Worm (Caenorhabditis elegans) whole organism, L1 larva: Measurements from ENCODE around the gene lmtr-2.

ENCODE experiments used
- C04F5.9 ChIP-seq: sonication (generic microtip); optimal IDR thresholded peaks from 2 replicates; lab custom pipeline; 2016; ENCODE audit warnings: missing genetic modification characterization, missing compliant biosample characterization
- C34B4.2 ChIP-seq: sonication (generic microtip); optimal IDR thresholded peaks from 2 replicates; lab custom pipeline; 2017; ENCODE audit warnings: mild to moderate bottlenecking, missing genetic modification characterization, missing compliant biosample characterization
- alr-1 ChIP-seq: fragments of 200-800 bp; sonication (Bioruptor generic); optimal IDR thresholded peaks from 2 replicates; lab custom pipeline; 2018; ENCODE audit warnings: borderline replicate concordance, mild to moderate bottlenecking, missing genetic modification characterization, missing compliant biosample characterization
- ama-1 ChIP-seq: fragments of 150-350 bp; optimal IDR thresholded peaks from 2 replicates; lab custom pipeline; 2014
- blmp-1 ChIP-seq: fragments of 150-350 bp; optimal IDR thresholded peaks from 2 replicates; lab custom pipeline; 2014; ENCODE audit warnings: missing biosample characterization, missing genetic modification characterization
- ceh-82 ChIP-seq, 3 experiments: fragments of 150-350 bp in 1 of 3; sonication (generic microtip) in 2 of 3; optimal IDR thresholded peaks; 2 replicates each; lab custom pipeline; 2014 to 2017; ENCODE audit warnings: missing biosample characterization in 3 of 3, missing genetic modification characterization in 3 of 3
- ceh-90 ChIP-seq: sonication (generic microtip); optimal IDR thresholded peaks from 2 replicates; lab custom pipeline; 2016; ENCODE audit warnings: missing genetic modification characterization, missing compliant biosample characterization
- dpl-1 ChIP-seq, 3 experiments: fragments of 150-350 bp in 2 of 3; sonication (generic microtip) in 1 of 3; optimal IDR thresholded peaks; 2 replicates each; lab custom pipeline; 2014 to 2017; ENCODE audit warnings: missing biosample characterization in 3 of 3, missing genetic modification characterization in 3 of 3, missing genetic modification reagents in 3 of 3
- dsc-1 ChIP-seq: sonication (generic microtip); optimal IDR thresholded peaks from 2 replicates; lab custom pipeline; 2016; ENCODE audit warnings: mild to moderate bottlenecking, missing genetic modification characterization, missing compliant biosample characterization
- efl-1 ChIP-seq, 4 experiments: fragments of 150-350 bp; optimal IDR thresholded peaks in 3 of 4; peaks in 1 of 4; 1 replicate in 1 of 4; 2 replicates in 3 of 4; lab custom pipeline; 2014; ENCODE audit warnings: missing biosample characterization in 2 of 4, missing genetic modification characterization in 2 of 4, missing genetic modification reagents in 2 of 4
- elt-2 ChIP-seq: sonication (generic microtip); optimal IDR thresholded peaks from 2 replicates; lab custom pipeline; 2016; ENCODE audit warnings: missing genetic modification characterization, mild to moderate bottlenecking, inconsistent platforms, missing compliant biosample characterization, missing genetic modification reagents
- ets-5 ChIP-seq: fragments of 200-800 bp; sonication (Bioruptor generic); IDR thresholded peaks from 2 replicates; pipeline ENCODE4 v1.3.6; 2022; ENCODE audit warnings: missing genetic modification characterization, missing compliant biosample characterization
- fkh-4 ChIP-seq: sonication (generic microtip); optimal IDR thresholded peaks from 2 replicates; lab custom pipeline; 2016; ENCODE audit warnings: missing compliant biosample characterization, missing genetic modification characterization, borderline replicate concordance
- fkh-8 ChIP-seq: sonication (generic microtip); optimal IDR thresholded peaks from 2 replicates; lab custom pipeline; 2016; ENCODE audit warnings: mild to moderate bottlenecking, missing genetic modification characterization, missing compliant biosample characterization
- grh-1 ChIP-seq: fragments of 200-800 bp; sonication (Bioruptor generic); IDR thresholded peaks from 2 replicates; pipeline ENCODE4 v1.3.6; 2022; ENCODE audit warnings: missing genetic modification reagents, missing genetic modification characterization, missing compliant biosample characterization
- jun-1 ChIP-seq: fragments of 150-350 bp; optimal IDR thresholded peaks from 2 replicates; lab custom pipeline; 2014; ENCODE audit warnings: missing biosample characterization, missing genetic modification reagents, missing genetic modification characterization
- lin-13 ChIP-seq: fragments of 150-350 bp; optimal IDR thresholded peaks from 2 replicates; lab custom pipeline; 2014; ENCODE audit warnings: missing biosample characterization, missing genetic modification reagents, missing genetic modification characterization
- lin-14 ChIP-seq: fragments of 200-800 bp; sonication (Bioruptor generic); optimal IDR thresholded peaks from 2 replicates; lab custom pipeline; 2018; ENCODE audit warnings: mild to moderate bottlenecking, missing genetic modification characterization, moderate library complexity, missing compliant biosample characterization
- lin-15B ChIP-seq: fragments of 150-350 bp; sonication (generic microtip); optimal IDR thresholded peaks from 3 replicates; lab custom pipeline; 2014; ENCODE audit warnings: missing biosample characterization, missing genetic modification characterization
- lin-35 ChIP-seq, 2 experiments: fragments of 150-350 bp; optimal IDR thresholded peaks; 2 replicates each; lab custom pipeline; 2014; ENCODE audit warnings: missing biosample characterization in 2 of 2, missing genetic modification characterization in 2 of 2, missing genetic modification reagents in 2 of 2
- lin-39 ChIP-seq: fragments of 150-350 bp; optimal IDR thresholded peaks from 2 replicates; lab custom pipeline; 2014; ENCODE audit warnings: missing biosample characterization, missing genetic modification reagents, missing genetic modification characterization
- lsy-2 ChIP-seq, 2 experiments: fragments of 150-350 bp; optimal IDR thresholded peaks; 2 replicates each; lab custom pipeline; 2014; ENCODE audit warnings: missing biosample characterization in 2 of 2, missing genetic modification characterization in 2 of 2
- mab-9 ChIP-seq: fragments of 200-800 bp; sonication (Bioruptor generic); IDR thresholded peaks from 2 replicates; pipeline ENCODE4 v1.3.6; 2022; ENCODE audit warnings: missing genetic modification reagents, missing genetic modification characterization, missing compliant biosample characterization
- mdl-1 ChIP-seq, 2 experiments: fragments of 150-350 bp; optimal IDR thresholded peaks; 2 replicates each; lab custom pipeline; 2014 to 2017; ENCODE audit warnings: missing biosample characterization in 2 of 2, missing genetic modification characterization in 2 of 2, inconsistent platforms in 1 of 2
- mef-2 ChIP-seq: fragments of 150-350 bp; optimal IDR thresholded peaks from 2 replicates; lab custom pipeline; 2014; ENCODE audit warnings: missing biosample characterization, missing genetic modification characterization
- mep-1 ChIP-seq: fragments of 150-350 bp; optimal IDR thresholded peaks from 2 replicates; lab custom pipeline; 2014; ENCODE audit warnings: missing biosample characterization, missing genetic modification characterization
- nhr-11 ChIP-seq: fragments of 150-350 bp; optimal IDR thresholded peaks from 2 replicates; lab custom pipeline; 2014; ENCODE audit warnings: missing biosample characterization, missing genetic modification characterization
- nhr-12 ChIP-seq: sonication (generic microtip); optimal IDR thresholded peaks from 2 replicates; lab custom pipeline; 2017; ENCODE audit warnings: missing biosample characterization, missing genetic modification characterization
- nhr-20 ChIP-seq: sonication (generic microtip); optimal IDR thresholded peaks from 2 replicates; lab custom pipeline; 2016; ENCODE audit warnings: mild to moderate bottlenecking, missing genetic modification characterization, missing compliant biosample characterization
- nhr-71 ChIP-seq: sonication (generic microtip); optimal IDR thresholded peaks from 2 replicates; lab custom pipeline; 2016; ENCODE audit warnings: mild to moderate bottlenecking, missing genetic modification characterization, moderate library complexity, missing compliant biosample characterization
- nhr-84 ChIP-seq: sonication (generic microtip); optimal IDR thresholded peaks from 2 replicates; lab custom pipeline; 2017; ENCODE audit warnings: missing biosample characterization, missing genetic modification characterization
- pax-3 ChIP-seq: fragments of 200-800 bp; sonication (Bioruptor generic); optimal IDR thresholded peaks from 2 replicates; lab custom pipeline; 2018; ENCODE audit warnings: mild to moderate bottlenecking, missing genetic modification characterization, moderate library complexity, missing compliant biosample characterization
- pqm-1 ChIP-seq: sonication (generic microtip); optimal IDR thresholded peaks from 3 replicates; lab custom pipeline; 2017; ENCODE audit warnings: missing biosample characterization, missing genetic modification characterization
- snpc-4 ChIP-seq: fragments of 150-350 bp; optimal IDR thresholded peaks from 2 replicates; lab custom pipeline; 2014; ENCODE audit warnings: missing biosample characterization, missing genetic modification characterization
- snu-23 ChIP-seq: sonication (generic microtip); optimal IDR thresholded peaks from 2 replicates; lab custom pipeline; 2016; ENCODE audit warnings: missing genetic modification characterization, missing compliant biosample characterization
- tlp-1 ChIP-seq: fragments of 150-350 bp; optimal IDR thresholded peaks from 2 replicates; lab custom pipeline; 2014; ENCODE audit warnings: missing biosample characterization, missing genetic modification characterization
- unc-62 ChIP-seq: fragments of 150-350 bp; optimal IDR thresholded peaks from 2 replicates; lab custom pipeline; 2014; ENCODE audit warnings: missing biosample characterization, missing genetic modification reagents, missing genetic modification characterization
- zag-1 ChIP-seq: fragments of 150-350 bp; optimal IDR thresholded peaks from 2 replicates; lab custom pipeline; 2014; ENCODE audit warnings: missing biosample characterization, missing genetic modification characterization
- ztf-4 ChIP-seq: fragments of 150-350 bp; optimal IDR thresholded peaks from 2 replicates; lab custom pipeline; 2014; ENCODE audit warnings: missing biosample characterization, missing genetic modification characterization

Gene lmtr-2

ce11 chrV:8022040-8022439 lies 11.1 kb upstream of the lmtr-2 start, which contains the start of gene ech-3:
Gene ech-3 (plus strand): TSS chrV:8022217.
- TF ChIP-seq unc-62 (no peak), nhr-84 (tag; lab: Kevin White, UChicago) (no peak), lin-35 (GFP tag; optimal IDR thresholded peaks at IDR 0.05; lab: Kevin White, UChicago) (peak in 1 of 2 experiments; percentile 30), blmp-1 (tag; lab: Kevin White, UChicago) (peak; percentile 8), C04F5.9 (tag; lab: Kevin White, UChicago) (no peak), zag-1 (tag; lab: Kevin White, UChicago) (no peak), nhr-20 (tag; lab: Kevin White, UChicago) (peak; percentile 31), ama-1 (no peak), efl-1 (optimal IDR thresholded peaks at IDR 0.05; lab: Kevin White, UChicago) (peak in 1 of 2 experiments; percentile 5), efl-1 (GFP tag; optimal IDR thresholded peaks at IDR 0.05 in 1 of 2; lab: Kevin White, UChicago) (peak in 1 of 2 experiments; percentile 84)

DNA sequence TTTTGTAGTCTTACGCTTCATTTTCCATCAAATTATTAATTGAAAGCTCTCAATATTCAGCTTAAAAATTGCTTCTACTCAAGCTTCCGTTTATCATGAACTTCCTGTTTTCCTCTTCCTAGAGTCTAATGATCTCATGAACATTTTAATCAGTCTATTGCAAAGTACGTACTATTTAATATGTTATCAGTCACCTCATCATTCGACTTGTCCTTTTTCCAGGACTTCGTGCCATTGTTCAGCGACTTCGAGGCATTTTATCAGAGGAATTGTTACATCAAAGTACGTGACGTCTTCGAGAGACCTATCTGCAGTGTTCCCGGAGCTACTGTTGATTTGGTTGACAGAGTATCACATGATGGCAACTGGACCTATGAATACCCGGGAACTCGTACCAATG lies 8.9 kb upstream of the lmtr-2 start:
- TF ChIP-seq pax-3, result no peak
- no peak for TF ChIP-seq mab-9 (GFP tag; lab: Robert Waterston, UW)
- peak; percentile 1 for TF ChIP-seq pqm-1 (tag; lab: Kevin White, UChicago)
- no peak for TF ChIP-seq fkh-4 (tag; lab: Kevin White, UChicago)
- TF ChIP-seq nhr-11, result no peak
- no peak for TF ChIP-seq mdl-1 (tag; optimal IDR thresholded peaks at IDR 0.05; lab: Kevin White, UChicago)
- no peak for TF ChIP-seq ztf-4 (tag; lab: Kevin White, UChicago)
- no peak for TF ChIP-seq blmp-1 (tag; lab: Kevin White, UChicago)
- peak; percentile 17 for TF ChIP-seq elt-2 (tag; lab: Kevin White, UChicago)
- no peak for TF ChIP-seq C34B4.2

DNA sequence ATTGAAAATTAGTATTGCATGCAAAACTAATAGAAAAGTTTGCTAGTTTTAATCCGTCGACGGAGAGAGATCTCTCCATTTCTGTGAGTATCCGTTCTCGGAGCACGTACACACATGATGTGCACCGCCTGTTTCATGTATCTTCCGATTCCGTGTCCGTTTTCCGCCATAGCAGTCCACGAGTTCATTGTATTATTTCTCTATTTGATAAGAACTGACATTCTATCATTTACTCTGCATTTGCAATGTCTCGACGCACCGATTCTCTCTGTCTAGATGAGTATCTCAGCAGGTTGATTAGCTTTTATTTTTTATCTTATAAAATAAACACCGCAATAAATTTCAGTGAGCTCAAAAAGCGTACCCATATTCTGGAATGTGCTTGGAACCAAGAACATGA lies 8.0 kb upstream of the lmtr-2 start:
- TF ChIP-seq dpl-1 (GFP tag; optimal IDR thresholded peaks at IDR 0.05; lab: Kevin White, UChicago), result no peak
- no peak for TF ChIP-seq lin-15B (tag; lab: Kevin White, UChicago)
- peak; percentile 18 for TF ChIP-seq elt-2 (tag; lab: Kevin White, UChicago)

DNA sequence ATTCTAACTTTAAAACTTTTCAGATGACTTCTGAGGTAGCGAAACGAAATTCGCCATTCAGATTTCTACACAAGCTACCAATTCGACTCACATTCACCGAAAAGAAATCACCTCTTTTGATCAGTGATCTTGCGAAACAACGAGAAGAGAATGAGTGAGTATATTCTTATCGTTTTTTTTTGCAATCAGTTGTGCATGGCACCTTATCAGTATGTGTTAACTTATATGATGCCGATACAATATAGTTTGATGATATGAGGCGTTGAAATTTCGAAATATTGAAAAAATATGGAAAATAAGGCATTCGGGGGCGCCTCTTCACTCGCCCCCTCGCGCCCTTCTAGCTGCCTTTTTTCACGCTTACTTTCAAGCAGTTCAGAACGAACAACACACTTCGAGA lies 7.0 kb upstream of the lmtr-2 start:
- TF ChIP-seq nhr-20 (tag; lab: Kevin White, UChicago), result peak; percentile 43
- TF ChIP-seq pqm-1 (tag; lab: Kevin White, UChicago), result peak; percentile 67
- TF ChIP-seq ceh-90, result no peak
- peak; percentile 75 for TF ChIP-seq elt-2 (tag; lab: Kevin White, UChicago)
- no peak for TF ChIP-seq dsc-1
- TF ChIP-seq lin-35 (GFP tag; optimal IDR thresholded peaks at IDR 0.05; lab: Kevin White, UChicago), result peak in 1 of 2 experiments; percentile 23
- TF ChIP-seq jun-1 (tag; lab: Kevin White, UChicago), result peak; percentile 14
- peak; percentile 58 for TF ChIP-seq tlp-1
- TF ChIP-seq lin-39 (tag; lab: Kevin White, UChicago), result no peak

DNA sequence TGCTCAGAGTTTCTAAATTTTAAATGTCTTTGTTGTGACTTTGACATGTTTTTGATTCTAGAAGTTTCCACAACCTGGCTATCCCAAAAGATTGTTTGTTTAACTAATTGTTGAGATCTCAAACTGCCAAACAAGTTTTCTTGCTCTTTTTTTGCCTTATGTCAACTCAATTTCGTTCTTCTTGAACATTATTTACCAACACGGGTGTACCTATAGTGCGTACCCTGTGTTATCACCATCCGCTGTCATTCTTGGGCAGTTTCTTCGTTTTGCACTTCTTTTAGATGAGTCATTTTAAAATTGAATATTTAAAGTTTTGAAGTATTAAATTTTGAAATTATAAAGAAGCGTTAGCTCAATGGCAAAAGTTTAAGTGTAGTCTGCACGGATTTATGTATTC lies 6.0 kb upstream of the lmtr-2 start, which contains the start of gene sptl-2:
Gene sptl-2, plus strand, starts transcription at position 280 of the 400 bp plus-strand sequence.
- TF ChIP-seq nhr-12 (tag; lab: Kevin White, UChicago), result no peak
- TF ChIP-seq, all 84 proteins: peak for 0

DNA sequence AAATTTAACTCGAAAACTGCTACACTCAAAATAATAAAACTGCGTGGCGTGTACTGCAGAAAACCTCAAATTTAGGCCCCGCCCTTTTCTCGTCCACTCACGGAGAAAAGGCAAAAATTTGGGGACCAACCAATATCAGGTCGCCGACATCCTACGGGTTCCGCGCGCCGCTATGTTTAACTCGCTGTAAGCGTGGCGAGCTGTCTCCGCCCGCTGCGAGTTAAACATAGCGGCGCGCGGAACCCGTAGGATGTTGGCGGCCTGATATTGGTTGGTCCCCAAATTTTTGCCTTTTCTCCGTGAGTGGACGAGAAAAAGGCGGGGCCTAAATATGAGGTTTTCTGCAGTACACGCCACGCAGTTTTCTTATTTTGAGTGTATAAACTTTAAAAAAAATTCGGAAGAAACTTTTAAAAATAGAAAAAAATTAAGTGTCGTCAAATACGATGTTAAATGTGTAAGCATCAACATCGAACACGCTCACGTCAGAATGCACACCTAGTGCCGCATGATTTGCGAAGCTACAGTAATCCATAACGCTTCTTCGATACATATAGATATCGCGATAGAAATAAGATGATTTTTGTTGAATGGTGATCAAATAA lies 3.9 kb upstream of the lmtr-2 start:
- peak; percentile 67 for TF ChIP-seq snpc-4 (tag; lab: Kevin White, UChicago)

ce11 chrV:8013901-8014388 lies 3.0 kb upstream of the lmtr-2 start, which contains the start of gene Y97E10AR.6:
Gene Y97E10AR.6 (minus strand): TSS chrV:8013951.
- TF ChIP-seq lin-35 (GFP tag; optimal IDR thresholded peaks at IDR 0.05; lab: Kevin White, UChicago) (peak; percentile 38 to 78), nhr-71 (tag; lab: Kevin White, UChicago) (peak; percentile 23), C04F5.9 (tag; lab: Kevin White, UChicago) (no peak), snu-23 (peak; percentile 36), lsy-2 (tag; optimal IDR thresholded peaks at IDR 0.05; lab: Kevin White, UChicago) (peak in 1 of 2 experiments; percentile 50), grh-1 (GFP tag; lab: Robert Waterston, UW) (no peak), fkh-8 (tag; lab: Kevin White, UChicago) (no peak), mdl-1 (tag; optimal IDR thresholded peaks at IDR 0.05; lab: Kevin White, UChicago) (peak in 1 of 2 experiments; percentile 63), ets-5 (GFP tag; lab: Robert Waterston, UW) (no peak), mef-2 (tag; lab: Kevin White, UChicago) (no peak), lin-13 (GFP tag; lab: Kevin White, UChicago) (no peak), alr-1 (tag; lab: Kevin White, UChicago) (no peak), dpl-1 (GFP tag; optimal IDR thresholded peaks at IDR 0.05; lab: Kevin White, UChicago) (peak; percentile 4 to 54 (median 29)), ceh-82 (tag; optimal IDR thresholded peaks at IDR 0.05; lab: Kevin White, UChicago) (peak in 1 of 3 experiments; percentile 26), blmp-1 (tag; lab: Kevin White, UChicago) (peak; percentile 5), mep-1 (tag; lab: Kevin White, UChicago) (peak; percentile 44), lin-14 (GFP tag; lab: Kevin White, UChicago) (peak; percentile 54)
